Fruit fly (Drosophila melanogaster) whole organism, embryonic: ENCODE data around the gene CG31213.

Experiments
- CG3838 ChIP-seq: fragments of 200-800 bp; sonication (Bioruptor generic); optimal IDR thresholded peaks from 3 replicates; lab custom pipeline; 2016; ENCODE audit warnings: missing biosample characterization, missing genetic modification characterization
- CG4730 ChIP-seq: fragments of 200-800 bp; sonication (Bioruptor generic); IDR thresholded peaks from 2 replicates; pipeline ENCODE4 v1.3.6; 2022; ENCODE audit warnings: missing biosample characterization, missing genetic modification characterization
- CoRest ChIP-seq: fragments of 200-800 bp; sonication (Bioruptor generic); optimal IDR thresholded peaks from 3 replicates; lab custom pipeline; 2018; ENCODE audit warnings: missing biosample characterization, mild to moderate bottlenecking, missing genetic modification characterization, moderate library complexity
- Hr39 ChIP-seq: fragments of >200 bp; optimal IDR thresholded peaks from 2 replicates; lab custom pipeline; 2017
- bab2 ChIP-seq: fragments of 200-800 bp; sonication (Bioruptor generic); optimal IDR thresholded peaks from 2 replicates; lab custom pipeline; 2016; ENCODE audit warnings: missing biosample characterization, missing genetic modification characterization
- bowl ChIP-seq: fragments of 200-800 bp; sonication (Bioruptor generic); IDR thresholded peaks from 2 replicates; pipeline ENCODE4 v1.3.6; 2022; ENCODE audit warnings: missing biosample characterization, missing genetic modification characterization
- so ChIP-seq: fragments of 200-800 bp; sonication (Bioruptor generic); IDR thresholded peaks from 3 replicates; pipeline ENCODE4 v1.3.6; 2022; ENCODE audit warnings: missing biosample characterization, missing genetic modification characterization
- tx ChIP-seq: fragments of 200-800 bp; sonication (Bioruptor generic); optimal IDR thresholded peaks from 2 replicates; lab custom pipeline; 2016; ENCODE audit warnings: missing biosample characterization, missing genetic modification characterization
- z ChIP-seq: fragments of 200-800 bp; sonication (Bioruptor generic); IDR thresholded peaks from 3 replicates; pipeline ENCODE4 v1.3.6; 2022; ENCODE audit warnings: missing biosample characterization, missing genetic modification characterization

DNA sequence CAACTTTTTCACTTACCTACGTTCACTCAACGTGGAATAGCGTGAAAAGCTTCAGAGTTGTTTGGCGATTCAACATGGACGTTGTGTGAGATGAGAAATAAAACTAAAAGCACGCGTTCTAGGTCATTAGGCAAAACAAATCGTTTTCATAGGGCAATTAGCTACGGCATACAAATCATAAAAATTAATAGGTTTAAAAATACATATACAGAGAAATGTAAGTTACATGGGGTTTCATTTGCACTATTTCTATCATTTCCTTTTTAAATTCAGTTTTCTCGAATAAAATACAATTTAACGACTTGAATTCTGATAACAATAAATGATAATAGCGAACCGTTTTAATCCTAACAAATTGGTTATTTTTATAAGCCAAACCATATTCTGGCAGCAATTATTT lies 30.4 kb upstream of the CG31213 start, which contains the start of gene CG46042:
- TF ChIP-seq tx = no peak
- no peak for TF ChIP-seq Hr39 (lab: Kevin White, UChicago)
- TF ChIP-seq bab2 (GFP tag; lab: Kevin White, UChicago) = no peak
- TF ChIP-seq CoRest (tag; lab: Kevin White, UChicago) = no peak
- TF ChIP-seq z (GFP tag; lab: Robert Waterston, UW) = no peak
- TF ChIP-seq CG3838 = no peak
- no peak for TF ChIP-seq CG4730
- no peak for TF ChIP-seq so (GFP tag; lab: Robert Waterston, UW)
- TF ChIP-seq bowl (GFP tag; lab: Robert Waterston, UW) = no peak
